Worm (Caenorhabditis elegans) whole organism, L4/young adult: ENCODE data around the gene R07E3.7.

ENCODE experiments used
- dao-5 ChIP-seq: sonication (generic microtip); optimal IDR thresholded peaks from 2 replicates; lab custom pipeline; 2016; ENCODE audit warnings: missing genotype, missing genetic modification characterization, moderate library complexity, missing compliant biosample characterization
- him-1 ChIP-seq: sonication (generic microtip); optimal IDR thresholded peaks from 2 replicates; lab custom pipeline; 2016; ENCODE audit warnings: missing genotype, missing genetic modification reagents, missing genetic modification characterization, missing compliant biosample characterization

ce11 chrX:10404051-10404450 is 48.5 kb upstream of the R07E3.7 start:
- TF ChIP-seq him-1 (tag; lab: Kevin White, UChicago): no peak
- no peak for TF ChIP-seq dao-5 (tag; lab: Kevin White, UChicago)
